Fruit fly (Drosophila melanogaster): Measurements from ENCODE around the gene Diedel.

The Diedel gene

dm6 chr3R:29522164-29522563 lies 28.5 kb downstream of the Diedel start:
- TF ChIP-seq Snoo (tag; optimal IDR thresholded peaks at IDR 0.05), result peak; percentile 24
- peak; percentile 46; the same call in 1 of the 3 replicates for TF ChIP-seq fd96Ca (GFP tag; IDR thresholded peaks at IDR 0.05)
- peak; percentile 68 for TF ChIP-seq CG15710 (tag; optimal IDR thresholded peaks at IDR 0.05)
- TF ChIP-seq Pif1B (GFP tag; optimal IDR thresholded peaks at IDR 0.05), result peak; percentile 29
- peak; percentile 66 for TF ChIP-seq CG14655 (GFP tag; optimal IDR thresholded peaks at IDR 0.05)
- TF ChIP-seq CG10348 (GFP tag; IDR thresholded peaks at IDR 0.05), result no peak
- peak; percentile 52 for TF ChIP-seq CG34367 (tag; optimal IDR thresholded peaks at IDR 0.05)
- no peak for TF ChIP-seq D1 (tag; optimal IDR thresholded peaks at IDR 0.05)
- TF ChIP-seq CG8301 (tag; optimal IDR thresholded peaks at IDR 0.05), result peak; percentile 41
- TF ChIP-seq gl (tag; optimal IDR thresholded peaks at IDR 0.05), result peak; percentile 43
- TF ChIP-seq Ets98B (GFP tag; IDR thresholded peaks at IDR 0.05), result 0 out of 2 replicates have a peak, but pooled peaks have one; percentile 14
- TF ChIP-seq CG17806 (tag; optimal IDR thresholded peaks at IDR 0.05), result peak; percentile 80
- TF ChIP-seq CG32121 (GFP tag; IDR thresholded peaks at IDR 0.05), result no peak
- no peak for TF ChIP-seq EcR (GFP tag; optimal IDR thresholded peaks at IDR 0.05)
- peak; percentile 4 for TF ChIP-seq CG13204 (GFP tag; optimal IDR thresholded peaks at IDR 0.05)
- peak; percentile 72 for TF ChIP-seq CG9948 (tag; optimal IDR thresholded peaks at IDR 0.05)
- no peak for TF ChIP-seq rn (GFP tag; IDR thresholded peaks at IDR 0.05)
- peak; percentile 84 for TF ChIP-seq CG8159 (tag; optimal IDR thresholded peaks at IDR 0.05)
- TF ChIP-seq CG12605 (GFP tag; IDR thresholded peaks at IDR 0.05), result no peak
- TF ChIP-seq CG4496 (GFP tag; IDR thresholded peaks at IDR 0.05), result 0 out of 3 replicates have a peak, but pooled peaks have one; percentile 44
- peak; percentile 41 for TF ChIP-seq Pif1A (GFP tag; optimal IDR thresholded peaks at IDR 0.05)

- TF ChIP-seq CG17806 (tag; optimal IDR thresholded peaks at IDR 0.05) (no peak), CG34367 (tag; optimal IDR thresholded peaks at IDR 0.05) (no peak)
These were observed 30.5 kb downstream of the Diedel start for dm6 chr3R:29523978-29524775.

dm6 chr3R:29526565-29526964 lies 32.9 kb downstream of the Diedel start:
- TF ChIP-seq D1 (tag; optimal IDR thresholded peaks at IDR 0.05) (no peak), gl (tag; optimal IDR thresholded peaks at IDR 0.05) (peak; percentile 7)

dm6 chr3R:29538436-29538835 lies 44.8 kb downstream of the Diedel start:
- TF ChIP-seq fd96Ca (GFP tag; IDR thresholded peaks at IDR 0.05) (peak; percentile 44; the same call in 1 of the 3 replicates), CG17806 (tag; optimal IDR thresholded peaks at IDR 0.05) (peak; percentile 38), CG14655 (GFP tag; optimal IDR thresholded peaks at IDR 0.05) (peak; percentile 47), Pif1A (GFP tag; optimal IDR thresholded peaks at IDR 0.05) (peak; percentile 54), CG15710 (tag; optimal IDR thresholded peaks at IDR 0.05) (peak; percentile 26), Ets98B (GFP tag; IDR thresholded peaks at IDR 0.05) (0 out of 2 replicates have a peak, but pooled peaks have one; percentile 13), CG34367 (tag; optimal IDR thresholded peaks at IDR 0.05) (peak; percentile 21), D1 (tag; optimal IDR thresholded peaks at IDR 0.05) (no peak), Pif1B (GFP tag; optimal IDR thresholded peaks at IDR 0.05) (peak; percentile 1), CG32121 (GFP tag; IDR thresholded peaks at IDR 0.05) (no peak), rn (GFP tag; IDR thresholded peaks at IDR 0.05) (no peak), CG13204 (GFP tag; optimal IDR thresholded peaks at IDR 0.05) (no peak), CG9948 (tag; optimal IDR thresholded peaks at IDR 0.05) (peak; percentile 44), CG8301 (tag; optimal IDR thresholded peaks at IDR 0.05) (peak; percentile 23), Snoo (tag; optimal IDR thresholded peaks at IDR 0.05) (peak; percentile 50), gl (tag; optimal IDR thresholded peaks at IDR 0.05) (no peak), CG8159 (tag; optimal IDR thresholded peaks at IDR 0.05) (peak; percentile 53)

dm6 chr3R:29540948-29541741 lies 47.5 kb downstream of the Diedel start:
- TF ChIP-seq D1 (tag; optimal IDR thresholded peaks at IDR 0.05) (no peak), CG8159 (tag; optimal IDR thresholded peaks at IDR 0.05) (no peak), gl (tag; optimal IDR thresholded peaks at IDR 0.05) (no peak), CG9948 (tag; optimal IDR thresholded peaks at IDR 0.05) (no peak), CG15710 (tag; optimal IDR thresholded peaks at IDR 0.05) (no peak), Snoo (tag; optimal IDR thresholded peaks at IDR 0.05) (no peak), CG32121 (GFP tag; IDR thresholded peaks at IDR 0.05) (no peak), CG34367 (tag; optimal IDR thresholded peaks at IDR 0.05) (no peak), rn (GFP tag; IDR thresholded peaks at IDR 0.05) (no peak), EcR (GFP tag; optimal IDR thresholded peaks at IDR 0.05) (no peak), CG14655 (GFP tag; optimal IDR thresholded peaks at IDR 0.05) (no peak), CG17806 (tag; optimal IDR thresholded peaks at IDR 0.05) (no peak)

Measured in whole organism, pupa.